Worm (Caenorhabditis elegans) whole organism, L3 larva: Measurements from ENCODE around the gene ceh-81.

Experiments used
- daf-12 ChIP-seq: fragments of 150-350 bp; optimal IDR thresholded peaks from 2 replicates; lab custom pipeline; 2014; ENCODE audit warnings: missing biosample characterization, missing genetic modification reagents, missing genetic modification characterization
- elt-1 ChIP-seq: fragments of 150-350 bp; optimal IDR thresholded peaks from 2 replicates; lab custom pipeline; 2014; ENCODE audit warnings: missing biosample characterization, missing genetic modification characterization
- elt-3 ChIP-seq, 3 experiments: fragments of 150-350 bp in 1 of 3; sonication (generic microtip) in 2 of 3; optimal IDR thresholded peaks; 2 replicates in 2 of 3; 4 replicates in 1 of 3; lab custom pipeline; 2014 to 2017; ENCODE audit warnings: missing biosample characterization in 3 of 3, missing genetic modification characterization in 3 of 3
- fos-1 ChIP-seq: fragments of 150-350 bp; optimal IDR thresholded peaks from 2 replicates; lab custom pipeline; 2014; ENCODE audit warnings: missing biosample characterization, missing genetic modification characterization
- lin-15B ChIP-seq: fragments of 150-350 bp; optimal IDR thresholded peaks from 2 replicates; lab custom pipeline; 2014; ENCODE audit warnings: missing biosample characterization, missing genetic modification characterization
- mdl-1 ChIP-seq: fragments of 150-350 bp; optimal IDR thresholded peaks from 2 replicates; lab custom pipeline; 2014; ENCODE audit warnings: missing biosample characterization, missing genetic modification characterization
- nfya-1 ChIP-seq: sonication (generic microtip); optimal IDR thresholded peaks from 2 replicates; lab custom pipeline; 2017; ENCODE audit warnings: missing genetic modification characterization, mild to moderate bottlenecking, missing compliant biosample characterization, antibody characterized with exemption, moderate library complexity; ENCODE audit not compliant: insufficient read depth
- pqm-1 ChIP-seq: fragments of 150-350 bp; optimal IDR thresholded peaks from 2 replicates; lab custom pipeline; 2017; ENCODE audit warnings: missing biosample characterization, missing genetic modification characterization, inconsistent platforms
- ztf-11 ChIP-seq: fragments of 150-350 bp; optimal IDR thresholded peaks from 2 replicates; lab custom pipeline; 2014; ENCODE audit warnings: missing biosample characterization, missing genetic modification characterization

ce11 chrII:1731932-1732331 is 1.7 kb downstream of the ceh-81 start, which contains the start of gene ceh-82:
- no peak for TF ChIP-seq mdl-1
- no peak for TF ChIP-seq ztf-11 (tag; lab: Kevin White, UChicago)
- TF ChIP-seq lin-15B (tag; lab: Kevin White, UChicago), result no peak
- no peak for TF ChIP-seq elt-1 (tag; lab: Kevin White, UChicago)
- no peak for TF ChIP-seq fos-1 (tag; lab: Kevin White, UChicago)
- TF ChIP-seq pqm-1 (tag; lab: Kevin White, UChicago), result no peak
- no peak for TF ChIP-seq elt-3 (tag; optimal IDR thresholded peaks at IDR 0.05; lab: Kevin White, UChicago)
- no peak for TF ChIP-seq daf-12 (tag; lab: Kevin White, UChicago)
- TF ChIP-seq nfya-1, result no peak
